Worm (Caenorhabditis elegans): ENCODE measurements around the gene sph-1.
A peak's percentile ranks its signal among the peaks of the same experiment; 100 is the strongest.

sph-1 gene

DNA sequence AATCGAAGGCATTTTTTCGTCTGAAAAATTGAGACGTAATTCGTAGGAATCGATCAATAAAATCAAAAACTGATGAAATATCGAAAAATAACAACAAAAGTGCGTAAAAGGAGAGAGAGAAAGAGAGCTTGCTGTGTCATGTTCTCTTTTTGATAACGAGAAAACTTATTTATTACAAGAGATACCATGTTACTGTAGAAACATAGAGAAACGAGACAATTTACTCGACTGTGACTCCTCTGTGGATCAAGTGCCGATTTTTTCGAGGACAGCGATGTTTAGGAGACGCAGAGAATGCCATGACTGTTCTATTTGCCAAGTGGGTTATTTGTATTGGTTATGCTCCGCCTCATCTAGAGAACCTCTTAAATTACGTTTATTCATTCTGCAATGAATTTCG, at the start of gene sph-1:
Gene sph-1 (minus strand): TSS at position 23 of the 400 bp plus-strand sequence.
- TF ChIP-seq pax-1 (tag; optimal IDR thresholded peaks at IDR 0.05), result peak; percentile 74
- TF ChIP-seq che-1 (tag; optimal IDR thresholded peaks at IDR 0.05), result no peak
- TF ChIP-seq odd-2 (tag; optimal IDR thresholded peaks at IDR 0.05), result no peak
- TF ChIP-seq dve-1 (tag; optimal IDR thresholded peaks at IDR 0.05), result peak; percentile 31
- TF ChIP-seq pag-3 (tag; optimal IDR thresholded peaks at IDR 0.05; ENCODE audit: borderline replicate concordance), result no peak
- peak; percentile 58 for TF ChIP-seq elt-2 (tag; optimal IDR thresholded peaks at IDR 0.05)

DNA sequence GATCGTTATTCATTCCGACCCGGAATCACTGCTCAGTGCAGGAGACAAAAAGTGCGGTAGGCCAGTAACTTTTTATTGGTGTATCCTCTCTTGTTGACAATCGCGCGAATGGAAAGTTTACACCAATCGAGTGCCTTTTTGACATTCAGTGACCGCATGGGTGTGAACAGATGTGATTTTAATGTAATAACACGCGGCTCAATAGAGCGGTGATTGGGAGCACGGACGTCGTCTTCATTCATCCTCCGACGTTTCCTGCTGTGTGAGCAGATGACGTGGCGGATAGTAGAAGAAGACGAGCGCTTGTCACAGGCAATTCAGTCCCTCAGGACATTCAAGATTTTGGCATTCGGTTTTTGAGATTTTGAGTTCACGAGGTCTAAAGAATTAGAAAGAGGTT, 49.2 kb upstream of the sph-1 start:
- TF ChIP-seq nfya-1 (tag; optimal IDR thresholded peaks at IDR 0.05), result peak; percentile 24
- TF ChIP-seq ref-2 (tag; optimal IDR thresholded peaks at IDR 0.05), result peak; percentile 14
- peak; percentile 65 for TF ChIP-seq unc-42 (tag; optimal IDR thresholded peaks at IDR 0.05)
- no peak for TF ChIP-seq hlh-13 (GFP tag; optimal IDR thresholded peaks at IDR 0.05)

DNA sequence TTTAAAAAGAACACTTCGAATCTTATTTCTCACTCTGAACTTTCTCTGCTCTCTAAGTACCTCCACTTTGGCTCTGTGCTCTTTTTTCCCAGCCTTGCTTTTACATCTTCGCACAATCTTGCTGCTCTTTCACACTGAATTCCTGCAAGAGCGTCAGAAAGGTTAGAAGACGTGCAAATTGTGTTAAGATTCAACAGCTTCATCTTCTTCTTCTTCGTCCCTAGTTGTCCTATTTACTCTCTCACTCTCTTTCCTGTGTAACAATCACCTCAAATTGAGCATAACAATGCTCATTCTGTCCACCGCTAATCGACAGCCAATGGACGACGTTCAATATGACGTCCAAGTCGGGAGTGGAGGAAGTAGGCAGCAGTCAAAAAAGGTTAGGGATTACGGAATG, 48.0 kb upstream of the sph-1 start:
- TF ChIP-seq unc-42 (tag; optimal IDR thresholded peaks at IDR 0.05) (peak; percentile 81), eyg-1 (tag; optimal IDR thresholded peaks at IDR 0.05) (no peak), fkh-10 (GFP tag; optimal IDR thresholded peaks at IDR 0.05) (peak; percentile 80), hlh-30 (tag; optimal IDR thresholded peaks at IDR 0.05; ENCODE audit: insufficient read depth) (no peak), F13H6.1 (tag; optimal IDR thresholded peaks at IDR 0.05) (no peak)

DNA sequence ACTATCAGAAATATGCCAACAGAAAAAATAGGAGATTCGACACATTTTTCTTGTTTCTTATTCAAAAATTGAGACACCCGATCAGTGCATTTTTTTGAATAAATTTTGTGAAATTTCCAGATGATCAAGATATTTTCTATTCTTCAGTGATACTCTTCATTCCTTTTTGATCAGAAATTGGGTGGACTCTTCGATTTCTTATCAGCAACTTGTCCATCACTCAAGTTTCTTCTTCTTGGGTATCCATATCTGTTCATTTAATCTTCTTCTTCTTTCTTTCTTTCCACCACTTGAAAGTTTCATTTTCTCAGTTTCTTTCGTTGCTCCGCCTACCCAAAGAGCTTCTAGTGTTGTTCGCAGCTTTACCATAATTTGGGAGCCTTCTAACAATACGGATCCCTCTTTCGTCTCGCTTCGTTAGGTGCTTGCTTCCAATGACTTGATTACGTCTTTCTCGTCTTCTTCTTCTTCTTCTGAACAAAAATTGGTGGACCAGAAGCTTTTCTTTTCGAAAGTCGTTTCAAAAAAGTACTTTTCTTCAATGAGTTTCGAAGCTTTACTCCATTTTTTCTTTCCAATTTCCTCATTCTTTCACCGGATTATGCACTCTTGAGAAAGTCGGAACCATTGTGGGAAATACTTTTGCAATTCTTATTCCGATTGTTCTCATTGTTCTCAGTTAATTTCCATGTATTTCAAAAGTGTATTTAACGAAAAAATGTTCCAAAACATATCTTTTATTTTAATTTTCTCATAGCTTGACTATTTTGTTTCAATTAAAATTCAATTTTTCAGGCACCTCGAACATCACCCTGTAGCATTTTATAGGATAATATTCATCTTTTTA, 42.6 kb upstream of the sph-1 start, which contains the start of gene pct-1:
Gene pct-1 (plus strand): TSS at position 797 of the 847 bp plus-strand sequence.
- TF ChIP-seq unc-42 (tag; optimal IDR thresholded peaks at IDR 0.05) (peak; percentile 5), ceh-31 (tag; optimal IDR thresholded peaks at IDR 0.05) (peak; percentile 11), ceh-22 (tag; optimal IDR thresholded peaks at IDR 0.05) (no peak), ceh-9 (tag; optimal IDR thresholded peaks at IDR 0.05) (no peak), ztf-16 (tag; optimal IDR thresholded peaks at IDR 0.05) (no peak), ceh-19 (GFP tag; optimal IDR thresholded peaks at IDR 0.05) (no peak)

DNA sequence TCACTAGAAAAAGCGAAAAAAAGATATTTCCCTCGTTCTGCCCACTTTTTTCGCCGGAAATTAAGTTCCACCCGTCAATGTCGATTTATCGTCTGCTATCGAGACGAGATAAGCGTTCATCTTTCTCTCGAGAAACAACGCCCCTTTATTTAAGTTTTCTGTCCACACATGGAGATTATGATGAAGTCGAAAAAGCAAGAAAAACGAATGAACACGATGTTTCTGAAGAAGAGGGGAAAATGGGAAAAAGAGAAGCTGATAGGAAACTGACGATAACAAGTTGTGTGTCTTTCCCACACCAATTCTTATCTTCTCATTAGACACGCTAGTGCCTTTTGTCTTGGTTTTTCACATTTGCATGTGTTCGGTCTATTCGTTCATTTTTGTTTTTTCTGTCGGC, 41.4 kb upstream of the sph-1 start:
- TF ChIP-seq elt-2 (tag; optimal IDR thresholded peaks at IDR 0.05) (peak; percentile 48), ztf-16 (tag; optimal IDR thresholded peaks at IDR 0.05) (no peak), unc-55 (GFP tag; optimal IDR thresholded peaks at IDR 0.05) (no peak), ceh-2 (tag; optimal IDR thresholded peaks at IDR 0.05) (no peak)

DNA sequence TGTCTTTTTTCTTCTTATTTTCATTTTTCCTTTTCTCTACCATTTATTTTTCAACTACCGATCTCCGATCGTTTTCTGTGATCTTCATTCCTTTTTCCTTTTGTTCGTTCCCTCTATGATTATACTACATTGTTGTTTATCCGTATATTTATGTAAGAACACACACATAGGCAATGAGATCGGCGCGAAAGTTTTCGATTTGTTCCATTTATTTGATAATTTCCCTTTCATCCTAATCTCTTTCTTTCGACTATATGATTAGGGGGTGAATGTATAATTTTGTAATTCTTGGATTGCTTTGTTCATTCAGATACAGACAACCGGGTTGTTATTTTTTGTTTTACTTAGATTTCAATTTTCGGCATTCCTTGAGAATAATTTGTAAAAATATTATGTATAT, 40.3 kb upstream of the sph-1 start:
- no peak for TF ChIP-seq tbx-2 (tag; optimal IDR thresholded peaks at IDR 0.05)
- no peak for TF ChIP-seq pag-3 (tag; optimal IDR thresholded peaks at IDR 0.05; ENCODE audit: borderline replicate concordance)
- TF ChIP-seq ceh-45 (GFP tag; IDR thresholded peaks at IDR 0.05), result no peak
- no peak for TF ChIP-seq pqm-1 (tag; optimal IDR thresholded peaks at IDR 0.05)
- TF ChIP-seq pha-2 (tag; optimal IDR thresholded peaks at IDR 0.05), result no peak
- no peak for TF ChIP-seq nhr-232 (tag; optimal IDR thresholded peaks at IDR 0.05)
- TF ChIP-seq dmd-4 (tag; optimal IDR thresholded peaks at IDR 0.05; ENCODE audit: borderline replicate concordance), result no peak
- TF ChIP-seq Y22D7AL.16 (tag; optimal IDR thresholded peaks at IDR 0.05), result no peak
- TF ChIP-seq dve-1 (tag; optimal IDR thresholded peaks at IDR 0.05), result no peak
- no peak for TF ChIP-seq ref-2 (tag; optimal IDR thresholded peaks at IDR 0.05)
- TF ChIP-seq lim-6 (tag; optimal IDR thresholded peaks at IDR 0.05), result no peak
- TF ChIP-seq pax-1 (tag; optimal IDR thresholded peaks at IDR 0.05), result no peak
- no peak for TF ChIP-seq ceh-2 (tag; optimal IDR thresholded peaks at IDR 0.05)
- no peak for TF ChIP-seq hlh-13 (GFP tag; optimal IDR thresholded peaks at IDR 0.05)
- no peak for TF ChIP-seq ceh-19 (GFP tag; optimal IDR thresholded peaks at IDR 0.05)
- TF ChIP-seq odd-2 (tag; optimal IDR thresholded peaks at IDR 0.05), result no peak
- TF ChIP-seq mec-3 (tag; optimal IDR thresholded peaks at IDR 0.05; ENCODE audit: borderline replicate concordance), result no peak
